Fruit fly (Drosophila melanogaster): ENCODE measurements around the gene CG8765.

DNA sequence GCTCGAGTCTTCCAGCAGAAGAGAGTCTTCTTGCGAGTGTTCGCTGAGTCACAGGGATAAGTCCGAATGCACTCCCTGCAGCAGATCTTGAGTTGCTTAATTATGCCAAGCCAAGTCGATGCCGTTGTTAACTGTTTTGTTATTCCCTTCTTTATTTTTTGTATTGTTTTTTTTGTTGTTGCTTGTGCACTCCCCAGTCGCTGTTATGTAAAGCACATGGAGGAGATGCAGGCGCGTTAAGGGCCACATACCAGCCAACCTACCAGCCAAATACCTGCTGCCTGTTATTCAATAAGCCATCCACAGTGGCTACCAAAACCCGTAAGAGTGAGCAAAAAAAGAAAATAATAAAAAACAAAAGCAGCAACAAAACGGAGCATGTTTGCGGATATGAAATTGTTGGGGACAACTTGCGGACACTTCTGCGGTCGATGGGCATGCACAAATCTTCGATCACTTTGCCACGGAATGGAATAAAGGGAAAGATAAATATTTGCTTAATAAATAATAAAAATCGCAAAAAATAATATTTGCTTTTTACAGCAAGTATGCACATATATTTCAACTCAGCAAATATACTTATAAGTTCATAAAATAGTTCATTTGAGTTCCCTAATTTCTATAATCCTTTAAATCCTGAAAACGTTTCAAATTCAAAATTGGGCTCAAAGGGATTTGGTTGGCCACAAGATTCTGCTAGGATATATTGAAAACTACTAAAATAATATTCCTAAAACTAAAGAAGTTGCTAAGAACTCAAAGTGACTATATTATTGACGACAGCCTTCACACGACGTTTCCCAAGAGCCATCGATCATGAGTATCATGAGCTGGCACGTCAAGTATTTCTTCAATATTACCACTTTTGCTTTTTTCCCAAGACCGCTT, 9.2 kb upstream of the CG8765 start:
- TF ChIP-seq CG8478 (optimal IDR thresholded peaks at IDR 0.05) = no peak
- no peak for TF ChIP-seq CTCF (optimal IDR thresholded peaks at IDR 0.05)

All from S2 (cell line).